Worm (Caenorhabditis elegans) whole organism, L1 larva: ENCODE results near the gene pals-21.

Experiments
- C04F5.9 ChIP-seq: sonication (generic microtip); optimal IDR thresholded peaks from 2 replicates; lab custom pipeline; 2016; ENCODE audit warnings: missing genetic modification characterization, missing compliant biosample characterization
- C16A3.4 ChIP-seq: fragments of 150-350 bp; optimal IDR thresholded peaks from 2 replicates; lab custom pipeline; 2014; ENCODE audit warnings: missing biosample characterization, missing genetic modification characterization
- C34B4.2 ChIP-seq: sonication (generic microtip); optimal IDR thresholded peaks from 2 replicates; lab custom pipeline; 2017; ENCODE audit warnings: mild to moderate bottlenecking, missing genetic modification characterization, missing compliant biosample characterization
- alr-1 ChIP-seq: fragments of 200-800 bp; sonication (Bioruptor generic); optimal IDR thresholded peaks from 2 replicates; lab custom pipeline; 2018; ENCODE audit warnings: borderline replicate concordance, mild to moderate bottlenecking, missing genetic modification characterization, missing compliant biosample characterization
- blmp-1 ChIP-seq: fragments of 150-350 bp; optimal IDR thresholded peaks from 2 replicates; lab custom pipeline; 2014; ENCODE audit warnings: missing biosample characterization, missing genetic modification characterization
- ceh-82 ChIP-seq, 3 experiments: fragments of 150-350 bp in 1 of 3; sonication (generic microtip) in 2 of 3; optimal IDR thresholded peaks; 2 replicates each; lab custom pipeline; 2014 to 2017; ENCODE audit warnings: missing biosample characterization in 3 of 3, missing genetic modification characterization in 3 of 3
- ceh-88 ChIP-seq: fragments of 200-800 bp; sonication (Bioruptor generic); IDR thresholded peaks from 2 replicates; pipeline ENCODE4 v1.3.6; 2022; ENCODE audit warnings: missing genetic modification characterization, missing compliant biosample characterization
- ces-1 ChIP-seq: fragments of 150-350 bp; optimal IDR thresholded peaks from 2 replicates; lab custom pipeline; 2014; ENCODE audit warnings: missing biosample characterization, missing genetic modification reagents, missing genetic modification characterization
- dpl-1 ChIP-seq, 3 experiments: fragments of 150-350 bp in 2 of 3; sonication (generic microtip) in 1 of 3; optimal IDR thresholded peaks; 2 replicates each; lab custom pipeline; 2014 to 2017; ENCODE audit warnings: missing biosample characterization in 3 of 3, missing genetic modification characterization in 3 of 3, missing genetic modification reagents in 3 of 3
- dsc-1 ChIP-seq: sonication (generic microtip); optimal IDR thresholded peaks from 2 replicates; lab custom pipeline; 2016; ENCODE audit warnings: mild to moderate bottlenecking, missing genetic modification characterization, missing compliant biosample characterization
- efl-1 ChIP-seq, 4 experiments: fragments of 150-350 bp; optimal IDR thresholded peaks in 3 of 4; peaks in 1 of 4; 1 replicate in 1 of 4; 2 replicates in 3 of 4; lab custom pipeline; 2014; ENCODE audit warnings: missing biosample characterization in 2 of 4, missing genetic modification characterization in 2 of 4, missing genetic modification reagents in 2 of 4
- efl-3 ChIP-seq: fragments of 200-800 bp; sonication (Bioruptor generic); optimal IDR thresholded peaks from 2 replicates; lab custom pipeline; 2018; ENCODE audit warnings: mild to moderate bottlenecking, missing genetic modification characterization, missing compliant biosample characterization
- egl-13 ChIP-seq: sonication (generic microtip); optimal IDR thresholded peaks from 2 replicates; lab custom pipeline; 2016; ENCODE audit warnings: missing genotype, missing genetic modification reagents, missing genetic modification characterization, missing compliant biosample characterization
- egl-27 ChIP-seq, 2 experiments: fragments of 150-350 bp in 1 of 2; sonication (generic microtip); optimal IDR thresholded peaks; 3 replicates each; lab custom pipeline; 2017 to 2018; ENCODE audit warnings: missing biosample characterization in 2 of 2, missing genetic modification characterization in 2 of 2, missing genetic modification reagents in 2 of 2
- elt-3 ChIP-seq, 6 experiments: fragments of 150-350 bp in 1 of 6; sonication (generic microtip); optimal IDR thresholded peaks; 2 replicates each; lab custom pipeline; 2017 to 2018; ENCODE audit warnings: missing biosample characterization in 6 of 6, missing genetic modification characterization in 6 of 6, inconsistent platforms in 1 of 6
- fkh-8 ChIP-seq: sonication (generic microtip); optimal IDR thresholded peaks from 2 replicates; lab custom pipeline; 2016; ENCODE audit warnings: mild to moderate bottlenecking, missing genetic modification characterization, missing compliant biosample characterization
- hpl-2 ChIP-seq: fragments of 150-350 bp; optimal IDR thresholded peaks from 2 replicates; lab custom pipeline; 2014; ENCODE audit warnings: missing biosample characterization, missing genetic modification reagents, missing genetic modification characterization
- irx-1 ChIP-seq: sonication (generic microtip); optimal IDR thresholded peaks from 2 replicates; lab custom pipeline; 2016; ENCODE audit warnings: missing genetic modification characterization, missing compliant biosample characterization
- jun-1 ChIP-seq: fragments of 150-350 bp; optimal IDR thresholded peaks from 2 replicates; lab custom pipeline; 2014; ENCODE audit warnings: missing biosample characterization, missing genetic modification reagents, missing genetic modification characterization
- lin-13 ChIP-seq: fragments of 150-350 bp; optimal IDR thresholded peaks from 2 replicates; lab custom pipeline; 2014; ENCODE audit warnings: missing biosample characterization, missing genetic modification reagents, missing genetic modification characterization
- lin-14 ChIP-seq: fragments of 200-800 bp; sonication (Bioruptor generic); optimal IDR thresholded peaks from 2 replicates; lab custom pipeline; 2018; ENCODE audit warnings: mild to moderate bottlenecking, missing genetic modification characterization, moderate library complexity, missing compliant biosample characterization
- lin-15B ChIP-seq: fragments of 150-350 bp; sonication (generic microtip); optimal IDR thresholded peaks from 3 replicates; lab custom pipeline; 2014; ENCODE audit warnings: missing biosample characterization, missing genetic modification characterization
- lin-35 ChIP-seq, 2 experiments: fragments of 150-350 bp; optimal IDR thresholded peaks; 2 replicates each; lab custom pipeline; 2014; ENCODE audit warnings: missing biosample characterization in 2 of 2, missing genetic modification characterization in 2 of 2, missing genetic modification reagents in 2 of 2
- mab-9 ChIP-seq: fragments of 200-800 bp; sonication (Bioruptor generic); IDR thresholded peaks from 2 replicates; pipeline ENCODE4 v1.3.6; 2022; ENCODE audit warnings: missing genetic modification reagents, missing genetic modification characterization, missing compliant biosample characterization
- mef-2 ChIP-seq: fragments of 150-350 bp; optimal IDR thresholded peaks from 2 replicates; lab custom pipeline; 2014; ENCODE audit warnings: missing biosample characterization, missing genetic modification characterization
- nhr-11 ChIP-seq: fragments of 150-350 bp; optimal IDR thresholded peaks from 2 replicates; lab custom pipeline; 2014; ENCODE audit warnings: missing biosample characterization, missing genetic modification characterization
- nhr-12 ChIP-seq: sonication (generic microtip); optimal IDR thresholded peaks from 2 replicates; lab custom pipeline; 2017; ENCODE audit warnings: missing biosample characterization, missing genetic modification characterization
- nhr-237 ChIP-seq: fragments of 150-350 bp; optimal IDR thresholded peaks from 2 replicates; lab custom pipeline; 2014; ENCODE audit warnings: missing biosample characterization, missing genetic modification characterization
- nhr-47 ChIP-seq: sonication (generic microtip); optimal IDR thresholded peaks from 2 replicates; lab custom pipeline; 2016; ENCODE audit warnings: mild to moderate bottlenecking, missing genetic modification characterization, moderate library complexity, missing compliant biosample characterization
- nhr-77 ChIP-seq: fragments of 150-350 bp; optimal IDR thresholded peaks from 2 replicates; lab custom pipeline; 2014; ENCODE audit warnings: missing biosample characterization, missing genetic modification characterization
- rnt-1 ChIP-seq: sonication (generic microtip); optimal IDR thresholded peaks from 2 replicates; lab custom pipeline; 2016; ENCODE audit warnings: mild to moderate bottlenecking, missing genetic modification characterization, moderate library complexity, missing compliant biosample characterization
- sox-4 ChIP-seq: sonication (generic microtip); optimal IDR thresholded peaks from 2 replicates; lab custom pipeline; 2016; ENCODE audit warnings: missing genetic modification characterization, missing compliant biosample characterization
- swsn-7 ChIP-seq: sonication (generic microtip); optimal IDR thresholded peaks from 2 replicates; lab custom pipeline; 2016; ENCODE audit warnings: missing genetic modification characterization, missing compliant biosample characterization
- unc-130 ChIP-seq: fragments of 150-350 bp; optimal IDR thresholded peaks from 2 replicates; lab custom pipeline; 2017; ENCODE audit warnings: missing biosample characterization, missing genetic modification characterization, inconsistent platforms
- zip-4 ChIP-seq: fragments of 200-800 bp; sonication (Bioruptor generic); optimal IDR thresholded peaks from 2 replicates; lab custom pipeline; 2018; ENCODE audit warnings: mild to moderate bottlenecking, missing genetic modification characterization, moderate library complexity, missing compliant biosample characterization
- ztf-4 ChIP-seq: fragments of 150-350 bp; optimal IDR thresholded peaks from 2 replicates; lab custom pipeline; 2014; ENCODE audit warnings: missing biosample characterization, missing genetic modification characterization

Gene pals-21

DNA sequence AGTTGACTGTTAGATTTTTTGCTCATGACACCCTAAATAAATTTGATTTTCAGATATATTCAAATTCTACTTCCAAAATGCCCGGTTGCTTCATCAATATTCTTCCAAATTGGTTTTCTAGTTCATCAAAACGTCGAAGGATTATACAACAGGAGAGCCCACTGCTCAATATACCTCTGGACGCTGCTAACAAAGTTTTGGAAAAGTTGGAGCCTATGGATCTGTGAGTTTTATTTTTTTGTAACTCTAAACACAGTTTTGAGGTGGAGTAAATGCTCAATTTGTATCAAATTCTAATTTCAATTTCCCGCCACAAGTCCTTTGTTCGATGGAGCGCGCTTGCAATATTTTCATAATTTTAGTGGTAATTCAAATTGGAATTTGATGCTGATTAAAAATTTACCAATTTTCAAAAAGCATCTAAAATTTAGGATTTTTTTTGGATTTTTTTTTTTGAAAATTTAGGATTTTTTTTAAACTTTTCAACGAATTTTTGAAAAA, 37.5 kb downstream of the pals-21 start, which contains the start of gene fbxa-27:
Gene fbxa-27, plus strand, starts transcription at position 51 of the 501 bp plus-strand sequence.
- TF ChIP-seq nhr-47 (tag; lab: Kevin White, UChicago): no peak
- no peak for TF ChIP-seq unc-130
- TF ChIP-seq efl-1 (optimal IDR thresholded peaks at IDR 0.05; lab: Kevin White, UChicago): peak; percentile 27 to 63
- peak; percentile 62 to 76 for TF ChIP-seq efl-1 (GFP tag; optimal IDR thresholded peaks at IDR 0.05 in 1 of 2; lab: Kevin White, UChicago)
- peak in 1 of 2 experiments; percentile 20 for TF ChIP-seq lin-35 (GFP tag; optimal IDR thresholded peaks at IDR 0.05; lab: Kevin White, UChicago)
- TF ChIP-seq jun-1 (tag; lab: Kevin White, UChicago): no peak
- TF ChIP-seq dpl-1 (GFP tag; optimal IDR thresholded peaks at IDR 0.05; lab: Kevin White, UChicago): peak in 1 of 3 experiments; percentile 44

DNA sequence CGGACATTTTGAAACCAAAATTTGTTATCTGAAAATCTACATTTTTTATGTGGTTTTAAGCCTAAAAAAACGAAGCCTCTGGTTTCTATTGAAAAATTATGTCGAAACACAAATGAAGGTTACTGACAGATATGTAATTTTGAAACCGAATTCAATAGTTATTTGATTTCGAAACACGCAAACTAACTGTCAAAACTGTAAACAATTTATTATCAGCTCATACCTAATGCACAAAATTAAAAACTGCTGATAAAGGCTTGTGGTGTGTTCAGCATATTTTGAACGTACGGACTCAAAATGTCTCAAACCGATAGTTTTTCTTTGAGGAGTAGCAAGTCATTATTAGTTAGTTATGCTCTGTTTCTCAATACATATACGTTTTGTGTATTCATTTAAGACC, 37.9 kb downstream of the pals-21 start, which contains the start of gene fbxa-26:
Gene fbxa-26, minus strand, starts transcription at position 35 of the 400 bp plus-strand sequence.
- TF ChIP-seq egl-27 (tag; optimal IDR thresholded peaks at IDR 0.05; lab: Kevin White, UChicago): no peak
- TF ChIP-seq C34B4.2 (tag; lab: Kevin White, UChicago): no peak
- no peak for TF ChIP-seq dsc-1 (tag; lab: Kevin White, UChicago)
- no peak for TF ChIP-seq sox-4 (tag; lab: Kevin White, UChicago)
- no peak for TF ChIP-seq ztf-4 (tag; lab: Kevin White, UChicago)
- TF ChIP-seq mab-9 (GFP tag; lab: Robert Waterston, UW): no peak
- TF ChIP-seq zip-4 (GFP tag; lab: Kevin White, UChicago): no peak
- TF ChIP-seq dpl-1 (GFP tag; optimal IDR thresholded peaks at IDR 0.05; lab: Kevin White, UChicago): no peak
- no peak for TF ChIP-seq C16A3.4 (tag; lab: Kevin White, UChicago)
- TF ChIP-seq nhr-12: no peak
- no peak for TF ChIP-seq hpl-2 (GFP tag; lab: Kevin White, UChicago)
- no peak for TF ChIP-seq rnt-1 (tag; lab: Kevin White, UChicago)
- no peak for TF ChIP-seq lin-14
- no peak for TF ChIP-seq fkh-8 (tag; lab: Kevin White, UChicago)

DNA sequence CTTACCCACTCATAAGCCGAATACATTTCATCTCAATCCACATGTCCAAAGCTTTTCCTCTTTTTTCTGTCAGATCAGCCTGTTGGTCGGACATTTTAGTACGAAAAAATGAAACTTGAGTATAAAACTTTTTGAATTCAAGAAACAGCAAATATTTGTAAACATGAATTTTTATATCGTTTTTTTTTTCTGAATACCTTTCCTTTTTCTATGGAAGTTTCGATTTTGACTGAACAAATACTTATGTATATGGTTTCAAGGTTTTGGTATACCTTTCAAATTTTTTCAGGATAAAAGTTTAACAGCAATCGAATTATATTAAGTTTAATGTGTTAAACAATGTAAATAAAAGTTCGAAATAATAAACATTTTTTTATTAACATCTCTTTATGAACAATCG, 40.2 kb downstream of the pals-21 start, which contains the start of gene fbxa-5:
Gene fbxa-5, minus strand, starts transcription at position 101 of the 400 bp plus-strand sequence.
- TF ChIP-seq nhr-77 (tag; lab: Kevin White, UChicago): no peak
- no peak for TF ChIP-seq ceh-82 (tag; optimal IDR thresholded peaks at IDR 0.05; lab: Kevin White, UChicago)
- TF ChIP-seq irx-1 (tag; lab: Kevin White, UChicago): no peak
- TF ChIP-seq nhr-11 (tag; lab: Kevin White, UChicago): no peak
- no peak for TF ChIP-seq alr-1
- no peak for TF ChIP-seq efl-3 (GFP tag; lab: Kevin White, UChicago)
- no peak for TF ChIP-seq nhr-12
- TF ChIP-seq lin-13 (GFP tag; lab: Kevin White, UChicago): no peak
- no peak for TF ChIP-seq nhr-237 (tag; lab: Kevin White, UChicago)
- TF ChIP-seq C04F5.9 (tag; lab: Kevin White, UChicago): no peak
- TF ChIP-seq lin-15B (tag; lab: Kevin White, UChicago): no peak
- no peak for TF ChIP-seq dpl-1 (GFP tag; optimal IDR thresholded peaks at IDR 0.05; lab: Kevin White, UChicago)
- no peak for TF ChIP-seq egl-13
- no peak for TF ChIP-seq elt-3 (tag; optimal IDR thresholded peaks at IDR 0.05; lab: Kevin White, UChicago)
- TF ChIP-seq ceh-88 (GFP tag; lab: Robert Waterston, UW): no peak
- TF ChIP-seq blmp-1 (tag; lab: Kevin White, UChicago): no peak
- TF ChIP-seq swsn-7 (tag; lab: Kevin White, UChicago): no peak
- TF ChIP-seq ces-1: no peak
- no peak for TF ChIP-seq C16A3.4 (tag; lab: Kevin White, UChicago)
- TF ChIP-seq mef-2 (tag; lab: Kevin White, UChicago): no peak
- TF ChIP-seq, all 84 proteins: peak for 0
